Fruit fly (Drosophila melanogaster) whole organism, pupa: ENCODE data around the gene Dredd.

ENCODE experiments used
- CG10348 ChIP-seq: fragments of 200-800 bp; sonication (Bioruptor generic); IDR thresholded peaks from 2 replicates; pipeline ENCODE4 v1.3.6; 2022; ENCODE audit warnings: missing biosample characterization, missing genetic modification characterization
- CG12605 ChIP-seq: fragments of 200-800 bp; sonication (Bioruptor generic); IDR thresholded peaks from 2 replicates; pipeline ENCODE4 v1.3.6; 2022; ENCODE audit warnings: missing biosample characterization, missing genetic modification characterization
- CG13204 ChIP-seq: fragments of 200-800 bp; sonication (Bioruptor generic); optimal IDR thresholded peaks from 2 replicates; lab custom pipeline; 2018; ENCODE audit warnings: missing biosample characterization, mild to moderate bottlenecking, missing genetic modification characterization, moderate library complexity
- CG14655 ChIP-seq: fragments of 200-800 bp; sonication (Bioruptor generic); optimal IDR thresholded peaks from 3 replicates; lab custom pipeline; 2017; ENCODE audit warnings: mild to moderate bottlenecking, missing biosample characterization, missing genetic modification reagents, missing genetic modification characterization
- CG15710 ChIP-seq: fragments of 200-800 bp; sonication (Bioruptor generic); optimal IDR thresholded peaks from 2 replicates; lab custom pipeline; 2018; ENCODE audit warnings: missing biosample characterization, mild to moderate bottlenecking, missing genetic modification characterization, moderate library complexity
- CG17806 ChIP-seq: fragments of 200-800 bp; sonication (Bioruptor generic); optimal IDR thresholded peaks from 2 replicates; lab custom pipeline; 2018; ENCODE audit warnings: missing biosample characterization, mild to moderate bottlenecking, missing genetic modification characterization, moderate library complexity
- CG32121 ChIP-seq: fragments of 200-800 bp; sonication (Bioruptor generic); IDR thresholded peaks from 2 replicates; pipeline ENCODE4 v1.3.6; 2022; ENCODE audit warnings: missing biosample characterization, missing genetic modification characterization
- CG34367 ChIP-seq: fragments of 200-800 bp; sonication (Bioruptor generic); optimal IDR thresholded peaks from 2 replicates; lab custom pipeline; 2018; ENCODE audit warnings: missing biosample characterization, mild to moderate bottlenecking, missing genetic modification characterization
- CG4496 ChIP-seq: fragments of 200-800 bp; sonication (Bioruptor generic); IDR thresholded peaks from 3 replicates; pipeline ENCODE4 v1.3.6; 2022; ENCODE audit warnings: missing biosample characterization, missing genetic modification characterization
- CG8159 ChIP-seq: fragments of 200-800 bp; sonication (Bioruptor generic); optimal IDR thresholded peaks from 3 replicates; lab custom pipeline; 2018; ENCODE audit warnings: missing biosample characterization, mild to moderate bottlenecking, missing genetic modification characterization, moderate library complexity
- CG8301 ChIP-seq: fragments of 200-800 bp; sonication (Bioruptor generic); optimal IDR thresholded peaks from 2 replicates; lab custom pipeline; 2018; ENCODE audit warnings: missing biosample characterization, mild to moderate bottlenecking, missing genetic modification characterization
- CG9948 ChIP-seq: fragments of 200-800 bp; sonication (Bioruptor generic); optimal IDR thresholded peaks from 2 replicates; lab custom pipeline; 2018; ENCODE audit warnings: missing biosample characterization, mild to moderate bottlenecking, missing genetic modification characterization, moderate library complexity
- D1 ChIP-seq: fragments of 200-800 bp; sonication (Bioruptor generic); optimal IDR thresholded peaks from 2 replicates; lab custom pipeline; 2018; ENCODE audit warnings: missing biosample characterization, mild to moderate bottlenecking, missing genetic modification characterization, moderate library complexity
- EcR ChIP-seq: fragments of 200-800 bp; sonication (Bioruptor generic); optimal IDR thresholded peaks from 3 replicates; lab custom pipeline; 2019; ENCODE audit warnings: missing biosample characterization, missing genetic modification characterization, mild to moderate bottlenecking, moderate library complexity, missing genetic modification reagents
- Ets98B ChIP-seq: fragments of 200-800 bp; sonication (Bioruptor generic); IDR thresholded peaks from 2 replicates; pipeline ENCODE4 v1.3.6; 2022; ENCODE audit warnings: missing biosample characterization, missing genetic modification characterization
- Pif1A ChIP-seq: fragments of 200-800 bp; sonication (Bioruptor generic); optimal IDR thresholded peaks from 3 replicates; lab custom pipeline; 2016; ENCODE audit warnings: missing biosample characterization, missing genetic modification characterization
- Pif1B ChIP-seq: fragments of 200-800 bp; sonication (Bioruptor generic); optimal IDR thresholded peaks from 3 replicates; lab custom pipeline; 2016; ENCODE audit warnings: missing biosample characterization, missing genetic modification characterization
- Snoo ChIP-seq: fragments of 200-800 bp; sonication (Bioruptor generic); optimal IDR thresholded peaks from 3 replicates; lab custom pipeline; 2017; ENCODE audit warnings: missing biosample characterization, mild to moderate bottlenecking, missing genetic modification characterization, inconsistent platforms
- fd96Ca ChIP-seq: fragments of 200-800 bp; sonication (Bioruptor generic); IDR thresholded peaks from 3 replicates; pipeline ENCODE4 v1.3.6; 2022; ENCODE audit warnings: missing biosample characterization, missing genetic modification characterization
- gl ChIP-seq: fragments of 200-800 bp; sonication (Bioruptor generic); optimal IDR thresholded peaks from 2 replicates; lab custom pipeline; 2018; ENCODE audit warnings: missing biosample characterization, mild to moderate bottlenecking, missing genetic modification characterization
- rn ChIP-seq: fragments of 200-800 bp; sonication (Bioruptor generic); IDR thresholded peaks from 2 replicates; pipeline ENCODE4 v1.3.6; 2022; ENCODE audit warnings: missing biosample characterization, missing genetic modification characterization

Dredd gene

dm6 chrX:592588-593288 is 42.6 kb downstream of the Dredd start:
- TF ChIP-seq CG13204 (GFP tag; lab: Kevin White, UChicago) (no peak), CG12605 (GFP tag; lab: Robert Waterston, UW) (no peak), EcR (no peak), CG8159 (no peak), Ets98B (no peak), CG4496 (GFP tag; lab: Robert Waterston, UW) (no peak), D1 (tag; lab: Kevin White, UChicago) (no peak), CG15710 (tag; lab: Kevin White, UChicago) (no peak), CG8301 (tag; lab: Kevin White, UChicago) (no peak), Pif1B (GFP tag; lab: Kevin White, UChicago) (no peak), CG9948 (tag; lab: Kevin White, UChicago) (no peak), CG10348 (GFP tag; lab: Robert Waterston, UW) (no peak), CG14655 (GFP tag; lab: Kevin White, UChicago) (no peak), rn (GFP tag; lab: Robert Waterston, UW) (no peak)

DNA sequence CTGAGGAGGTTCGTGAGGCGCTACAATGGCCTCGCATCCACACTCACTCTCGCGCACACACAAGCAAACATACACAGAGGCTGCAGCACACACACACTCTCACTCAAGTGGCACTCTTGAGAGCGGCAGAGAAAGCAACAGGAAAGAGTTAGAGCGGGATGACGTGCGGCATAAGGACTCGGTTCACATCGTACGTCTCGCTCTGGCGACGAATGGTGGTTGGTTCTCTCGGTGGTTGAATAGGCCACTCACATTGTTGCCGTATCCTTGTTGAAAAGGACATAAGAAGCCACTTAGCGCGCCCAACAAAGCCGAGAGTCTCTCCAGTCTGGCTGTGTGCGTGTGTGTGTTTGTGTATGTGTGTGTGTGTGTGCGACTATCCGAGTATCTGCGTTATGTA is 44.9 kb downstream of the Dredd start:
- TF ChIP-seq CG9948 (tag; lab: Kevin White, UChicago) (no peak), Pif1A (GFP tag; lab: Kevin White, UChicago) (no peak), fd96Ca (GFP tag; lab: Robert Waterston, UW) (no peak), CG15710 (tag; lab: Kevin White, UChicago) (no peak), CG32121 (GFP tag; lab: Robert Waterston, UW) (no peak), D1 (tag; lab: Kevin White, UChicago) (no peak), Snoo (tag; lab: Kevin White, UChicago) (no peak), CG4496 (GFP tag; lab: Robert Waterston, UW) (no peak), CG34367 (tag; lab: Kevin White, UChicago) (no peak), gl (tag; lab: Kevin White, UChicago) (no peak), CG12605 (GFP tag; lab: Robert Waterston, UW) (no peak), CG8301 (tag; lab: Kevin White, UChicago) (no peak), CG10348 (GFP tag; lab: Robert Waterston, UW) (no peak), EcR (no peak)

DNA sequence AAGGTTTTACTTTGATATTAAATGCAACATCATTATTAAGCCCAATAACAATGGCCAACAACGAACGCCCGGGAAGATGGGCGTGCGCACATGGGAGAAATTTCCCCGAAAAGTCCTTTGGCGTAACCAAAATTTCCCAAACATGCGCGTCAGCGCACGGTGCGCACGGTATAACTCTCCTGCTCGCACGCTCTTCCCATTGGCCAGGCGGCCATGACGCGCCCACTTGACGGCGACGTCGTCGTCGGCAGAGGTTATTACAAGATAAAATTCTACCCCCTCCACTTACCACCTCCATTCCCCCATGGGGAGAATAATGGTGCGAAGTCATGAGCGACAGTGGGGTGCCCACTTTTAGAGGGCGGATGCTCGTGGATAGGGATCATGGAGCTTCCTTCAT is 46.4 kb downstream of the Dredd start:
- no peak for TF ChIP-seq CG13204 (GFP tag; lab: Kevin White, UChicago)
- no peak for TF ChIP-seq CG8159
- TF ChIP-seq rn (GFP tag; lab: Robert Waterston, UW) = no peak
- no peak for TF ChIP-seq CG34367 (tag; lab: Kevin White, UChicago)
- no peak for TF ChIP-seq fd96Ca (GFP tag; lab: Robert Waterston, UW)
- TF ChIP-seq CG9948 (tag; lab: Kevin White, UChicago) = no peak
- no peak for TF ChIP-seq CG10348 (GFP tag; lab: Robert Waterston, UW)
- TF ChIP-seq CG8301 (tag; lab: Kevin White, UChicago) = no peak
- no peak for TF ChIP-seq CG17806
- no peak for TF ChIP-seq gl (tag; lab: Kevin White, UChicago)
- TF ChIP-seq Snoo (tag; lab: Kevin White, UChicago) = no peak
- TF ChIP-seq Pif1A (GFP tag; lab: Kevin White, UChicago) = no peak
